Fruit fly (Drosophila melanogaster): ENCODE data around the gene Ilp5.

Gene Ilp5

dm6 chr3L:9856430-9857218, 32.9 kb upstream of the Ilp5 start:
- TF ChIP-seq Hr96 (GFP tag; optimal IDR thresholded peaks at IDR 0.05) (no peak), cic (GFP tag; optimal IDR thresholded peaks at IDR 0.05) (no peak), CG11617 (GFP tag; optimal IDR thresholded peaks at IDR 0.05) (no peak), Crg-1 (GFP tag; optimal IDR thresholded peaks at IDR 0.05) (no peak), CG12768 (GFP tag; optimal IDR thresholded peaks at IDR 0.05) (no peak), kay (GFP tag; ENCODE audit: borderline replicate concordance) (no peak), bab1 (GFP tag; optimal IDR thresholded peaks at IDR 0.05) (peak; percentile 64), CG33017 (tag; optimal IDR thresholded peaks at IDR 0.05) (no peak), Mnt (GFP tag; optimal IDR thresholded peaks at IDR 0.05) (no peak), CG1620 (GFP tag; optimal IDR thresholded peaks at IDR 0.05) (no peak), CG14711 (tag; optimal IDR thresholded peaks at IDR 0.05) (peak; percentile 30), cnc (optimal IDR thresholded peaks at IDR 0.05) (no peak), toe (GFP tag; optimal IDR thresholded peaks at IDR 0.05) (no peak), pad (GFP tag; optimal IDR thresholded peaks at IDR 0.05) (no peak), tj (GFP tag; optimal IDR thresholded peaks at IDR 0.05) (no peak), CG7101 (tag; optimal IDR thresholded peaks at IDR 0.05) (peak; percentile 36), CG5204 (GFP tag; optimal IDR thresholded peaks at IDR 0.05) (no peak), Clk (GFP tag; optimal IDR thresholded peaks at IDR 0.05) (no peak), CG7045 (GFP tag; optimal IDR thresholded peaks at IDR 0.05) (no peak), ovo (GFP tag; optimal IDR thresholded peaks at IDR 0.05) (no peak)

DNA sequence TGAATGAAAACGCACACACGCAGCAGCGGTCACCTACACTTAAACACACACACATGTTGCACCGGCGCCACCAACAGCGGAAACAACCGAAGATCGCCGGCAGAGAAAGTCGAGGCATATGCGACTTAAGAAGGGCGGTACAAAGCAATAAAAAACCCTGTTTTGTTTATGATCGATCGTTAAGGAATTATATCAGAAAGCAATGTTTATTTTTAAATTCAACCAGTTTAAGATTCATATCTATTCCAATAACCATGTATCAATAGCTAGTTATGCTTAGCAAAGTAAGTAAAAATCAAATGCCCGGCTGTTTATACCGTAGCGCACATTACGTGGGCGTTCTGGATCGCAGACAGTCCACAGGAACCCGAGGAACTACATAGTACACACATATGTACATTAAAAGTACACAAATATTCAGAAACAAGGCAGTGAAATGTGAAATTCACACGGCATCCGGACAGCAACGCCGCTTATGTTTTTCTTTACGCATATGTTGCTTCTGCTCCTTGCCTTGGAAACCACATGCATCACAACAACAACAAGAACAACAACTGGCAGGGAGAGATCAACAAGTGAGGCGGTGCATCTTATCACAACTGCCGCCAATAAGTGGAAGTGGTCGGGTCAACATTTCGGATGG, 32.2 kb upstream of the Ilp5 start:
- TF ChIP-seq toe (GFP tag; optimal IDR thresholded peaks at IDR 0.05) (peak; percentile 26), Mnt (GFP tag; optimal IDR thresholded peaks at IDR 0.05) (peak; percentile 26), cic (GFP tag; optimal IDR thresholded peaks at IDR 0.05) (peak; percentile 30), CG33017 (tag; optimal IDR thresholded peaks at IDR 0.05) (peak; percentile 72), pad (GFP tag; optimal IDR thresholded peaks at IDR 0.05) (peak; percentile 46), cnc (optimal IDR thresholded peaks at IDR 0.05) (no peak), Clk (GFP tag; optimal IDR thresholded peaks at IDR 0.05) (peak; percentile 46), CG14711 (tag; optimal IDR thresholded peaks at IDR 0.05) (peak; percentile 69), CG11617 (GFP tag; optimal IDR thresholded peaks at IDR 0.05) (peak; percentile 40), CG5204 (GFP tag; optimal IDR thresholded peaks at IDR 0.05) (no peak), CG12768 (GFP tag; optimal IDR thresholded peaks at IDR 0.05) (peak; percentile 60), tj (GFP tag; optimal IDR thresholded peaks at IDR 0.05) (peak; percentile 38), CG1620 (GFP tag; optimal IDR thresholded peaks at IDR 0.05) (peak; percentile 28), Hr96 (GFP tag; optimal IDR thresholded peaks at IDR 0.05) (peak; percentile 80), Crg-1 (GFP tag; optimal IDR thresholded peaks at IDR 0.05) (peak; percentile 41), bab1 (GFP tag; optimal IDR thresholded peaks at IDR 0.05) (peak; percentile 84), kay (GFP tag; ENCODE audit: borderline replicate concordance) (no peak), ovo (GFP tag; optimal IDR thresholded peaks at IDR 0.05) (no peak), CG7045 (GFP tag; optimal IDR thresholded peaks at IDR 0.05) (peak; percentile 66), CG7101 (tag; optimal IDR thresholded peaks at IDR 0.05) (peak; percentile 82)

DNA sequence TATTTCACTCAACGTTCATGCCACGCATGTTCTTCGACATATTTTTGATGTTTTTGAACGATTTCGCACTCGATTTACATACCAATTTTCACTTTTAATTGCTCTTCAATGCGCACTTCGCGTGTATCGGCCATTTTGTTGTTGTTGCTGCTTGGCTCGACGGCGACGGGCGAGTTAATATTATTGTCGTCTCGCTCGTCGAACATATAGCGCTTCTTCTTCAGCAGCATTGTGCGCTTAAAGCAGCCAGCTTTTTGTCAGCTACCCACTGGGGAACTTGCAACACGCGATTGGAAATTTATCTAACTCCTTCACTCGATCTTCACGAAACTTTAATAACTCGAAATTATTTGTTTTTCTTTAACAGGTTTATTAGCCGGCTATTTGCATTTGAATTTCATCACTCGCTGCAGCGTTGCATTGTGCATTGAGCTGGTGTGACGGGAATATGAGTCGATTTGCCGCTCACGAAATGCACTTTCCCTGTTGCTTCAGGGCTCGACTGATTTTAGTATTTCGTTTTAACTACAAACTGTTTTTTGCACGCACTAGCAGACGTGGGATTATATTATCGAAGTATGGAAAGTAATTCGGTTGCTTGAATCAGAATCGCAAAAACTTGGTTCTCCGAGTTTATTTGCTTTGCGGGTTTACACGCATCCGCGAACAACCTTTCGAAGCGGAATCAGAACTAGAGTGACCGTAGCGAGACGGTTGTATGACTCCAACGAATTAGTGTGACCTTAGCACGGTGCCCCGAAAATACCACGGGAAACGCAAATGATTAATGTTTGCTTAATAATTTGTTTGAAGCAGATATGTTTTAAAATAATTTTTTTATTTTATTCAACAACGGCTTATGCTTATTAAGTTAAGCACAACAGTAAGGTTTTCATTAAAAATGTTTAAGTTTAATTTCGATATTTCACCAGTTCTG, 31.2 kb upstream of the Ilp5 start, which contains the start of gene RasGAP1:
Gene RasGAP1, minus strand, starts transcription at position 703 of the 937 bp plus-strand sequence.
- TF ChIP-seq cnc (optimal IDR thresholded peaks at IDR 0.05) (no peak), CG33017 (tag; optimal IDR thresholded peaks at IDR 0.05) (peak; percentile 27), toe (GFP tag; optimal IDR thresholded peaks at IDR 0.05) (no peak), CG7101 (tag; optimal IDR thresholded peaks at IDR 0.05) (no peak), tj (GFP tag; optimal IDR thresholded peaks at IDR 0.05) (peak; percentile 5), Hr96 (GFP tag; optimal IDR thresholded peaks at IDR 0.05) (no peak), CG7045 (GFP tag; optimal IDR thresholded peaks at IDR 0.05) (no peak), CG1620 (GFP tag; optimal IDR thresholded peaks at IDR 0.05) (no peak), kay (GFP tag; ENCODE audit: borderline replicate concordance) (peak; percentile 80), bab1 (GFP tag; optimal IDR thresholded peaks at IDR 0.05) (peak; percentile 43), CG14711 (tag; optimal IDR thresholded peaks at IDR 0.05) (no peak), CG5204 (GFP tag; optimal IDR thresholded peaks at IDR 0.05) (no peak), Clk (GFP tag; optimal IDR thresholded peaks at IDR 0.05) (no peak), Mnt (GFP tag; optimal IDR thresholded peaks at IDR 0.05) (peak; percentile 36), CG11617 (GFP tag; optimal IDR thresholded peaks at IDR 0.05) (peak; percentile 19), ovo (GFP tag; optimal IDR thresholded peaks at IDR 0.05) (no peak), Crg-1 (GFP tag; optimal IDR thresholded peaks at IDR 0.05) (peak; percentile 3), CG12768 (GFP tag; optimal IDR thresholded peaks at IDR 0.05) (no peak), pad (GFP tag; optimal IDR thresholded peaks at IDR 0.05) (peak; percentile 39), cic (GFP tag; optimal IDR thresholded peaks at IDR 0.05) (peak; percentile 46)

- TF ChIP-seq CG7101 (tag; optimal IDR thresholded peaks at IDR 0.05) (no peak), Mnt (GFP tag; optimal IDR thresholded peaks at IDR 0.05) (peak; percentile 72), cic (GFP tag; optimal IDR thresholded peaks at IDR 0.05) (peak; percentile 99), tj (GFP tag; optimal IDR thresholded peaks at IDR 0.05) (peak; percentile 12), pad (GFP tag; optimal IDR thresholded peaks at IDR 0.05) (peak; percentile 36), Hr96 (GFP tag; optimal IDR thresholded peaks at IDR 0.05) (no peak)
These were observed 30.3 kb upstream of the Ilp5 start for dm6 chr3L:9853895-9854470.

All from whole organism, adult.